Worm (Caenorhabditis elegans) whole organism, mixed stage, embryonic: ENCODE data around the gene sptl-2.

Experiments used
- mep-1 ChIP-seq: fragments of 150-350 bp; optimal IDR thresholded peaks from 2 replicates; lab custom pipeline; 2017; ENCODE audit warnings: missing biosample characterization, missing genetic modification reagents, missing genetic modification characterization, inconsistent platforms
- mls-2 ChIP-seq: sonication (generic microtip); optimal IDR thresholded peaks from 2 replicates; lab custom pipeline; 2016; ENCODE audit warnings: mild to moderate bottlenecking, missing genetic modification characterization, moderate library complexity, missing compliant biosample characterization
- nhr-12 ChIP-seq: fragments of 150-350 bp; optimal IDR thresholded peaks from 2 replicates; lab custom pipeline; 2014; ENCODE audit warnings: missing biosample characterization, missing genetic modification characterization
- nhr-2 ChIP-seq: fragments of 150-350 bp; optimal IDR thresholded peaks from 2 replicates; lab custom pipeline; 2014; ENCODE audit warnings: missing biosample characterization, missing genetic modification characterization
- nhr-237 ChIP-seq: fragments of 150-350 bp; optimal IDR thresholded peaks from 2 replicates; lab custom pipeline; 2014; ENCODE audit warnings: missing biosample characterization, missing genetic modification characterization
- nhr-76 ChIP-seq: sonication (generic microtip); optimal IDR thresholded peaks from 2 replicates; lab custom pipeline; 2017; ENCODE audit warnings: missing biosample characterization, missing genetic modification characterization
- pha-4 ChIP-seq: fragments of 150-350 bp; optimal IDR thresholded peaks from 2 replicates; lab custom pipeline; 2018; ENCODE audit warnings: missing biosample characterization, missing genetic modification reagents, missing genetic modification characterization
- snpc-4 ChIP-seq: fragments of 150-350 bp; optimal IDR thresholded peaks from 2 replicates; lab custom pipeline; 2014; ENCODE audit warnings: missing biosample characterization, missing genetic modification characterization
- unc-39 ChIP-seq: fragments of 150-350 bp; optimal IDR thresholded peaks from 2 replicates; lab custom pipeline; 2014; ENCODE audit warnings: missing biosample characterization, missing genetic modification characterization
- unc-62 ChIP-seq: fragments of 150-350 bp; optimal IDR thresholded peaks from 2 replicates; lab custom pipeline; 2014; ENCODE audit warnings: missing biosample characterization, missing genetic modification reagents, missing genetic modification characterization
- ztf-11 ChIP-seq: fragments of 150-350 bp; optimal IDR thresholded peaks from 2 replicates; lab custom pipeline; 2014; ENCODE audit warnings: missing biosample characterization, missing genetic modification characterization

ce11 chrV:8028825-8029489 is 11.9 kb downstream of the sptl-2 start, which contains the start of gene oma-2:
- TF ChIP-seq nhr-12 (tag; lab: Kevin White, UChicago) (no peak), pha-4 (tag; lab: Kevin White, UChicago) (no peak), unc-39 (tag; lab: Kevin White, UChicago) (no peak), nhr-237 (tag; lab: Kevin White, UChicago) (no peak), ztf-11 (no peak), nhr-76 (tag; lab: Kevin White, UChicago) (no peak), snpc-4 (tag; lab: Kevin White, UChicago) (no peak), mep-1 (tag; lab: Kevin White, UChicago) (no peak), nhr-2 (tag; lab: Kevin White, UChicago) (no peak), mls-2 (no peak), unc-62 (GFP tag; lab: Kevin White, UChicago) (no peak)
